Fruit fly (Drosophila melanogaster) whole organism, embryonic: ENCODE data around the gene CG11664.

Experiments
- Ada2b ChIP-seq: fragments of 200-800 bp; sonication (Bioruptor generic); IDR thresholded peaks from 2 replicates; pipeline ENCODE4 v1.3.6; 2022; ENCODE audit warnings: missing biosample characterization, missing genetic modification characterization
- CG11398 ChIP-seq: fragments of 200-800 bp; sonication (Bioruptor generic); optimal IDR thresholded peaks from 2 replicates; lab custom pipeline; 2016; ENCODE audit warnings: missing biosample characterization, missing genetic modification characterization
- CG1603 ChIP-seq: fragments of 200-800 bp; sonication (Bioruptor generic); optimal IDR thresholded peaks from 2 replicates; lab custom pipeline; 2019; ENCODE audit warnings: missing biosample characterization, mild to moderate bottlenecking, missing genetic modification characterization, moderate library complexity
- CG2120 ChIP-seq: fragments of 200-800 bp; sonication (Bioruptor generic); optimal IDR thresholded peaks from 3 replicates; lab custom pipeline; 2016; ENCODE audit warnings: missing biosample characterization, missing genetic modification characterization
- CG32532 ChIP-seq: fragments of 200-800 bp; sonication (Bioruptor generic); IDR thresholded peaks from 2 replicates; pipeline ENCODE4 v1.3.6; 2022; ENCODE audit warnings: missing biosample characterization, missing genetic modification characterization
- CG3847 ChIP-seq: fragments of 200-800 bp; sonication (Bioruptor generic); IDR thresholded peaks from 2 replicates; pipeline ENCODE4 v1.3.6; 2022; ENCODE audit warnings: missing biosample characterization, missing genetic modification characterization
- CG9932 ChIP-seq: fragments of 200-800 bp; sonication (Bioruptor generic); IDR thresholded peaks from 2 replicates; pipeline ENCODE4 v1.3.6; 2022; ENCODE audit warnings: missing biosample characterization, missing genetic modification characterization
- Meics ChIP-seq: fragments of 200-800 bp; sonication (Bioruptor generic); optimal IDR thresholded peaks from 2 replicates; lab custom pipeline; 2017; ENCODE audit warnings: missing biosample characterization, mild to moderate bottlenecking, missing genetic modification characterization
- NC2α ChIP-seq: fragments of 200-800 bp; sonication (Bioruptor generic); optimal IDR thresholded peaks from 2 replicates; lab custom pipeline; 2016; ENCODE audit warnings: missing biosample characterization, missing genetic modification characterization
- TFAM ChIP-seq: fragments of 200-800 bp; sonication (Bioruptor generic); optimal IDR thresholded peaks from 2 replicates; lab custom pipeline; 2017; ENCODE audit warnings: missing biosample characterization, missing genetic modification characterization, inconsistent platforms
- Xrp1 ChIP-seq: fragments of 200-800 bp; sonication (Bioruptor generic); IDR thresholded peaks from 2 replicates; pipeline ENCODE4 v1.3.6; 2022; ENCODE audit warnings: missing biosample characterization, missing genetic modification characterization
- dan ChIP-seq: fragments of 200-800 bp; sonication (Bioruptor generic); IDR thresholded peaks from 2 replicates; pipeline ENCODE4 v1.3.6; 2022; ENCODE audit warnings: missing biosample characterization, missing genetic modification characterization
- lilli ChIP-seq: fragments of 200-800 bp; sonication (Bioruptor generic); optimal IDR thresholded peaks from 3 replicates; lab custom pipeline; 2016; ENCODE audit warnings: missing biosample characterization, missing genetic modification characterization
- oc ChIP-seq: fragments of 200-800 bp; sonication (Bioruptor generic); optimal IDR thresholded peaks from 2 replicates; lab custom pipeline; 2018; ENCODE audit warnings: missing biosample characterization, mild to moderate bottlenecking, missing genetic modification characterization, moderate library complexity
- sens ChIP-seq: fragments of 200-800 bp; sonication (Bioruptor generic); peaks from one replicate; lab custom pipeline; 2016; ENCODE audit warnings: missing biosample characterization, missing genetic modification characterization

The CG11664 gene

dm6 chrX:921359-921758 is 45.8 kb downstream of the CG11664 start (continued):
- TF ChIP-seq CG1603 (peak; percentile 10), CG3847 (peak; percentile 14; the same call in 1 of the 2 replicates), NC2α (GFP tag; lab: Kevin White, UChicago) (no peak), oc (no peak), dan (GFP tag; lab: Robert Waterston, UW) (no peak), CG9932 (GFP tag; lab: Robert Waterston, UW) (0 out of 2 replicates have a peak, but pooled peaks have one; percentile 20), sens (peak; percentile 79), lilli (GFP tag; lab: Kevin White, UChicago) (peak; percentile 16), TFAM (GFP tag; lab: Kevin White, UChicago) (no peak), CG2120 (GFP tag; lab: Kevin White, UChicago) (peak; percentile 52), Meics (GFP tag; lab: Kevin White, UChicago) (peak; percentile 5), Xrp1 (peak; percentile 31; the same call in 1 of the 2 replicates), CG32532 (GFP tag; lab: Robert Waterston, UW) (peak; percentile 27; the same call in 1 of the 2 replicates), CG11398 (GFP tag; lab: Kevin White, UChicago) (no peak), Ada2b (GFP tag; lab: Robert Waterston, UW) (0 out of 2 replicates have a peak, but pooled peaks have one; percentile 7)
- TF ChIP-seq, all 482 proteins: peak for 29
